Worm (Caenorhabditis elegans) whole organism, midembryonic: ENCODE results near the gene fbxa-144.

Source experiments
- T22C8.4 ChIP-seq: fragments of 200-800 bp; sonication (Bioruptor generic); IDR thresholded peaks from 2 replicates; pipeline ENCODE4 v1.3.6; 2022; ENCODE audit warnings: missing genetic modification characterization, missing compliant biosample characterization
- cog-1 ChIP-seq: sonication (generic microtip); optimal IDR thresholded peaks from 2 replicates; lab custom pipeline; 2016; ENCODE audit warnings: missing genetic modification characterization, missing compliant biosample characterization
- flt-1 ChIP-seq: fragments of 200-800 bp; sonication (Bioruptor generic); IDR thresholded peaks from 2 replicates; pipeline ENCODE4 v1.3.6; 2022; ENCODE audit warnings: missing genetic modification characterization, missing compliant biosample characterization
- klf-2 ChIP-seq: fragments of 200-800 bp; sonication (Bioruptor generic); conservative IDR thresholded peaks from 2 replicates; pipeline ENCODE4 v1.3.6; 2022; ENCODE audit warnings: missing genetic modification reagents, missing genetic modification characterization, missing compliant biosample characterization
- med-1 ChIP-seq: sonication (generic microtip); optimal IDR thresholded peaks from 2 replicates; lab custom pipeline; 2017; ENCODE audit warnings: missing genetic modification characterization, mild to moderate bottlenecking, missing compliant biosample characterization, antibody characterized with exemption, missing genetic modification reagents; ENCODE audit not compliant: insufficient read depth
- ref-1 ChIP-seq: fragments of 200-800 bp; sonication (Bioruptor generic); conservative IDR thresholded peaks from 2 replicates; pipeline ENCODE4 v1.3.6; 2022; ENCODE audit warnings: missing genetic modification reagents, missing genetic modification characterization, missing compliant biosample characterization
- tab-1 ChIP-seq: fragments of 200-800 bp; sonication (Bioruptor generic); IDR thresholded peaks from 2 replicates; pipeline ENCODE4 v1.3.6; 2022; ENCODE audit warnings: missing genetic modification characterization, missing compliant biosample characterization
- ztf-23 ChIP-seq: fragments of 200-800 bp; sonication (Bioruptor generic); IDR thresholded peaks from 2 replicates; pipeline ENCODE4 v1.3.6; 2022; ENCODE audit warnings: missing genetic modification reagents, missing genetic modification characterization, missing compliant biosample characterization
- ztf-29 ChIP-seq: fragments of 200-800 bp; sonication (Bioruptor generic); IDR thresholded peaks from 2 replicates; pipeline ENCODE4 v1.3.6; 2022; ENCODE audit warnings: missing genetic modification reagents, missing genetic modification characterization, missing compliant biosample characterization

The fbxa-144 gene

ce11 chrV:16094862-16095261 is 37.7 kb downstream of the fbxa-144 start:
- no peak for TF ChIP-seq flt-1 (GFP tag; lab: Robert Waterston, UW)
- no peak for TF ChIP-seq T22C8.4 (GFP tag; lab: Robert Waterston, UW)

DNA sequence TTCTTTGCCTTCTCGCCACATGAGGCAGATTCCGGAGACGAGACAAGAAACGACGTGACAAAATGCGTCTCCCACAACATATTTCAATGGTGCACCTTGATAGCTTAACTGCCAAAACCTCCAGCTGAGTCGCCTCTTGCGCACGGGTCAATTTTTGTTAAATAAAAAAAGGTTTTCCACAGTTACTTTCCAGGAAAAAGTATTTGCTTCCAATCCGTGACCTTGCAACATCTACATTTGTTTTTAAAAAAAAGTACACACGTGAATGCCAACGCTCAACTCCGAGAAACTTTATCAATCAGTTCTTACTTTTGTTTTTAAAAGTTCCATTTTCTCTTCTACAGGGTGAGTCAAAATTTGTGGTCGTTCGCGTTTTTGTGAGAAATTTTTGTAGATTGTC is 38.3 kb downstream of the fbxa-144 start, which contains the start of gene F22B8.7:
Gene F22B8.7, plus strand, starts transcription at position 301 of the 400 bp plus-strand sequence.
- TF ChIP-seq T22C8.4 (GFP tag; lab: Robert Waterston, UW) (no peak), ref-1 (GFP tag; lab: Robert Waterston, UW) (no peak), ztf-29 (GFP tag; lab: Robert Waterston, UW) (no peak), med-1 (GFP tag; lab: Kevin White, UChicago) (no peak), cog-1 (tag; lab: Kevin White, UChicago) (no peak), ztf-23 (GFP tag; lab: Robert Waterston, UW) (no peak), klf-2 (GFP tag; lab: Robert Waterston, UW) (no peak), flt-1 (GFP tag; lab: Robert Waterston, UW) (no peak), tab-1 (GFP tag; lab: Robert Waterston, UW) (no peak)

ce11 chrV:16090685-16091084 is 41.9 kb downstream of the fbxa-144 start, which contains the start of gene F22B8.3:
F22B8.3 (plus strand) TSS chrV:16090985.
- TF ChIP-seq flt-1 (GFP tag; lab: Robert Waterston, UW) (no peak), T22C8.4 (GFP tag; lab: Robert Waterston, UW) (no peak), ztf-23 (GFP tag; lab: Robert Waterston, UW) (no peak), med-1 (GFP tag; lab: Kevin White, UChicago) (no peak), ref-1 (GFP tag; lab: Robert Waterston, UW) (no peak), tab-1 (GFP tag; lab: Robert Waterston, UW) (no peak), cog-1 (tag; lab: Kevin White, UChicago) (no peak), klf-2 (GFP tag; lab: Robert Waterston, UW) (no peak), ztf-29 (GFP tag; lab: Robert Waterston, UW) (no peak)
